Worm (Caenorhabditis elegans): ENCODE results near the gene F10D2.8.

F10D2.8 gene

DNA sequence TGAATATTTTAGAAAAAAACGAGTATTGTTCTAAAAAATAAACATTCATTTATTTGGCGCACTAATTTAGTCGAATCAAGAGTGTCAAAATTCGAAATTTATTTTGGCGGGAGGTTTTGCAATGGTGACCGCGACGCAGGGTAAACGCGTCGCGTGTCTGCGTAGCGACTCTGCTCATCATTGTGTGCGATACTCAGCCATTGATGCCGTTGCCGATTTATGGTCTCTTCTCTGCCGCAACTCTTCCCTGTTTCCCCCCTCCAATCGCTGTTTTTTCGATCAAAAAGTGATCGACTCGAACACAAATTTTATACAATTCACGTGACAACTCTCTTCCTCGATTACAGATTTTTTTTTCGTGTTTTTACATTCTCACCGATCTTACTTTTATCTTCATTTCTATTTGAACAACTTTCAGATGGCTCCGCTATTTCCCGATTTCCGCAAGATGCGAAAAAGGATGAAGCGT lies 46.0 kb upstream of the F10D2.8 start, which contains the start of gene F09G2.2 (continued):
- TF ChIP-seq K11D2.4 (GFP tag; IDR thresholded peaks at IDR 0.05) (peak; percentile 72), sptf-2 (GFP tag; optimal IDR thresholded peaks at IDR 0.05) (no peak), mel-28 (tag; optimal IDR thresholded peaks at IDR 0.05; ENCODE audit: borderline replicate concordance) (no peak)

DNA sequence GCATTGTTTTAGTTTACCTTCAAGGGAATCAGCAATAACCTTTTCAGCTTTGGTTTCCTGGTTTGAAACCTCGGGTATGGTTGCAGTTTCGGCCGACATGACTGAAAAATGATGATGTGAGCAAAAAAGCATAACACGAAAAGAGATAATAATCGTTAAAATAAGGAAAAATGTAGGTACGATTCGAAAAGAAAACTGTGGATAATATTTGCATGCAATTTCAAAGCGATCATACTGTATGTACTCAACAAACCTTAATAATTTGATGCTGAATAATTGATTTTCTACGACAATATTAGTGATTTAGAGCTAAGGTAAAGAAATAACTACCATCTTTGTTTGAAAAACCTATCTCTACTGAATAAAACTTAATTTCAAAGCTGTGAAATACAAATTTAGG lies 45.5 kb upstream of the F10D2.8 start, which contains the start of gene attf-2:
attf-2 (minus strand) TSS at position 101 of the 400 bp plus-strand sequence.
- 0 out of 2 replicates have a peak, but pooled peaks have one; percentile 22 for TF ChIP-seq madf-3 (GFP tag; IDR thresholded peaks at IDR 0.05)
- no peak for TF ChIP-seq F22D6.2 (tag; optimal IDR thresholded peaks at IDR 0.05)

DNA sequence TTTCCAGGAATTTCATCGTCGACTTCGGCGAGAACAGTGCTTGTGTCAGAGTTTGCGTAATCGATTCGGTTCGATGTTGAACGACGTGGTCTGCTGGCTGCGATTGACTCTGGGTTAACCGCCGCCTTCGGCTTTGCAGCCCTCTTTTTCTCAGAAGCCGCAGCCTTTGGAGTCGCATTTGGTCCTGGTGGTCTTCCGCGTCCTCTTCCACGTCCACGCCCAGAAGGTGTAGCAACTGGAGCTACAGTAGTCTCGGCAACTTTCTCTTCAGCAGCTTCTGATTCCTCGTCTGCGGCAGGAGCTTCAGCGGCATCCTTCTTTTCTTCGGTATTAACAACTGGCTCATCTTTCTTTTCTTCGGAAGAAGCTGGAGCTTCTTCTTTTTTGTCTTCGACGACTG lies 44.3 kb upstream of the F10D2.8 start:
- 0 out of 2 replicates have a peak, but pooled peaks have one; percentile 22 for TF ChIP-seq egrh-3 (GFP tag; IDR thresholded peaks at IDR 0.05)
- TF ChIP-seq him-1 (tag; optimal IDR thresholded peaks at IDR 0.05) = no peak
- no peak for TF ChIP-seq ZK185.1 (tag; optimal IDR thresholded peaks at IDR 0.05; ENCODE audit: poor library complexity, severe bottlenecking)
- TF ChIP-seq aptf-3 (GFP tag; IDR thresholded peaks at IDR 0.05) = no peak
- no peak for TF ChIP-seq F57C9.4 (tag; optimal IDR thresholded peaks at IDR 0.05)
- TF ChIP-seq akir-1 (GFP tag; optimal IDR thresholded peaks at IDR 0.05) = no peak
- no peak for TF ChIP-seq rpc-1 (optimal IDR thresholded peaks at IDR 0.05)
- TF ChIP-seq rpc-1 (tag; optimal IDR thresholded peaks at IDR 0.05) = no peak
- TF ChIP-seq madf-3 (GFP tag; IDR thresholded peaks at IDR 0.05) = no peak
- TF ChIP-seq zfh-2 (GFP tag; conservative IDR thresholded peaks at IDR 0.05) = peak; percentile 66; the same call in 1 of the 2 replicates
- no peak for TF ChIP-seq C17E4.6 (GFP tag; IDR thresholded peaks at IDR 0.05)
- no peak for TF ChIP-seq ets-4 (GFP tag; optimal IDR thresholded peaks at IDR 0.05)
- 0 out of 2 replicates have a peak, but pooled peaks have one; percentile 11 for TF ChIP-seq pbrm-1 (GFP tag; IDR thresholded peaks at IDR 0.05)
- no peak for TF ChIP-seq mel-28 (tag; optimal IDR thresholded peaks at IDR 0.05; ENCODE audit: borderline replicate concordance)
- no peak for TF ChIP-seq F33H1.4 (GFP tag; IDR thresholded peaks at IDR 0.05)
- no peak for TF ChIP-seq C06A6.2 (GFP tag; conservative IDR thresholded peaks at IDR 0.05)

DNA sequence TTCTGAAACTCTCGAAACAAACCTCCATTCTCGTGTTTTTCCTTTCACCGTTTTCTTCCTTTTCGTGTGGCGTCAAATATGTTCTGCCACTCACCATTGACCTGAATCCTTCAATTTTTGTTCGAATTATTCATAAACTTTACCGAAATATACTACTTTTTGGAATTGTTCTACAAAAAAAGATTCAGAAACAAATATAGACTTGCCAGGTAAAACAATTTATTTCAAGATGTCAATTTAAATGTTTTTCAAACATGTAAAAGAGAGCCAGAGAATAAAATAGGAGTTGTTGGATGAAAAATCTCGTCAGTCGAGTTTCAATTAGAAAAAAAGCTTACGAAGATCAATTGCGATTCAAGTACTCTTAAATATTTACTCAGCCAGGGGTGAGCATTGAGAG lies 43.0 kb upstream of the F10D2.8 start, which contains the start of gene F09G2.8:
F09G2.8 (minus strand) TSS at position 101 of the 400 bp plus-strand sequence.
- TF ChIP-seq madf-6 (GFP tag; IDR thresholded peaks at IDR 0.05) (0 out of 2 replicates have a peak, but pooled peaks have one; percentile 11), pbrm-1 (GFP tag; IDR thresholded peaks at IDR 0.05) (no peak), ztf-3 (GFP tag; optimal IDR thresholded peaks at IDR 0.05) (no peak), efl-1 (GFP tag; optimal IDR thresholded peaks at IDR 0.05) (no peak), atf-7 (tag; optimal IDR thresholded peaks at IDR 0.05) (no peak), B0336.3 (GFP tag; IDR thresholded peaks at IDR 0.05) (no peak), egl-18 (GFP tag; IDR thresholded peaks at IDR 0.05) (no peak)

DNA sequence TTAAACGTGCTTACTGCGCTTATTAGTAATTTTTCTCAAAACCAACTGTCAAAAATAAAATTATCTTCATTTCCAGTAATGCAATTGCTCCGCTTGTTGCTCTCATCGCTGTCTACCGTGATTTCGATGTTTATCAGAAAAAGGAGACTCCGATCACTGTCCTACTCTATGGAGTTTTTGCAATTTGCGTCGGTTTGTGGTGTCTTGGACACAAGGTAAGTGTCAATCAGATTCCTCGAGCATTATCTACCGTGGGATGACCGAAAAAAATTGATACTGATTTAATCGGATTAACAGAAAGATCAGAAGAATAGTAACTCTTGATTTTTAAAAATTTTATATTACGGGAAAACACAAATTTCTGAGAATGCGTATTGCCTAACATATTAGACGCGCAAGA lies 36.8 kb upstream of the F10D2.8 start:
- TF ChIP-seq nhr-80 (tag; optimal IDR thresholded peaks at IDR 0.05) = peak; percentile 55
- TF ChIP-seq egl-44 (GFP tag; IDR thresholded peaks at IDR 0.05) = no peak
- no peak for TF ChIP-seq lin-54 (GFP tag; optimal IDR thresholded peaks at IDR 0.05)

DNA sequence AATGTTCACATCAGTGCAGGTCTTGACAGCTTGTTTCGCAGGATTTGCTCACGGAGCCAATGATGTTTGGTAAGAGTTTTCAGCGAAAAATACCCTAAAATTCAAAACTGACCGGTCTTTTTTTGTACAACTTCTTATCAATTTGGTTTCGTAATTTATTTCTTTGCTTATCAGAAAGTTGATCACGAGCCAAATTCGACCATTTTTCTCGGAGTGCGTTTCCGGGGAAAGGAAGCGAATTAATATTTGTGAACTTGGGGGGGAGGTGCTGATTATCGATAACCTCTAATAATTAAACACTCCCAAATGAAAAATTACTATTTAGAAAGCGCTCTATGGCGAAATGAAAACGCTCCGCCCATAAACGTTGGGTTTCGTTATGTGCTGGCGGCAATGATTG lies 36.1 kb upstream of the F10D2.8 start:
- TF ChIP-seq ceh-58 (GFP tag; IDR thresholded peaks at IDR 0.05) (no peak), cebp-1 (GFP tag; IDR thresholded peaks at IDR 0.05) (no peak), cebp-1 (tag; optimal IDR thresholded peaks at IDR 0.05) (peak; percentile 49), nhr-80 (tag; optimal IDR thresholded peaks at IDR 0.05) (peak; percentile 68)

Measured in whole organism, young adult.